Worm (Caenorhabditis elegans): ENCODE data around the gene mes-6.
A peak's percentile ranks its signal among the peaks of the same experiment; 100 is the strongest.

The mes-6 gene

ce11 chrIV:8526050-8526449, 15.0 kb downstream of the mes-6 start (continued):
- TF ChIP-seq nhr-43 (tag; optimal IDR thresholded peaks at IDR 0.05; ENCODE audit: poor library complexity, severe bottlenecking): peak; percentile 95
- TF ChIP-seq fkh-2 (tag; optimal IDR thresholded peaks at IDR 0.05): no peak
- no peak for TF ChIP-seq nhr-77 (tag; optimal IDR thresholded peaks at IDR 0.05)
- TF ChIP-seq ZK546.5 (tag; optimal IDR thresholded peaks at IDR 0.05): no peak
- TF ChIP-seq zag-1 (tag; optimal IDR thresholded peaks at IDR 0.05): no peak
- TF ChIP-seq tbx-2 (tag; optimal IDR thresholded peaks at IDR 0.05): peak; percentile 45
- no peak for TF ChIP-seq egl-5 (tag; optimal IDR thresholded peaks at IDR 0.05)
- TF ChIP-seq daf-12 (tag; optimal IDR thresholded peaks at IDR 0.05): no peak
- TF ChIP-seq unc-62 (GFP tag; optimal IDR thresholded peaks at IDR 0.05): peak; percentile 36
- TF ChIP-seq nhr-25 (tag; optimal IDR thresholded peaks at IDR 0.05): peak; percentile 47
- no peak for TF ChIP-seq lin-39 (tag; optimal IDR thresholded peaks at IDR 0.05)
- no peak for TF ChIP-seq ceh-82 (tag; optimal IDR thresholded peaks at IDR 0.05)
- TF ChIP-seq mml-1 (tag; optimal IDR thresholded peaks at IDR 0.05): peak; percentile 18

- TF ChIP-seq pha-4 (tag; optimal IDR thresholded peaks at IDR 0.05) (peak; percentile 17), unc-62 (GFP tag; optimal IDR thresholded peaks at IDR 0.05) (no peak), nhr-67 (tag; optimal IDR thresholded peaks at IDR 0.05) (no peak), ceh-9 (tag; optimal IDR thresholded peaks at IDR 0.05) (no peak), nhr-12 (tag; optimal IDR thresholded peaks at IDR 0.05) (no peak)
Measured at ce11 chrIV:8526579-8526978, 15.5 kb downstream of the mes-6 start.

- TF ChIP-seq pha-4 (tag; optimal IDR thresholded peaks at IDR 0.05) (peak; percentile 68), ztf-11 (tag; optimal IDR thresholded peaks at IDR 0.05) (no peak), lin-15B (tag; optimal IDR thresholded peaks at IDR 0.05) (no peak), mdl-1 (tag; optimal IDR thresholded peaks at IDR 0.05) (peak; percentile 86), nhr-28 (tag; optimal IDR thresholded peaks at IDR 0.05) (peak; percentile 33), lin-39 (tag; optimal IDR thresholded peaks at IDR 0.05) (no peak), ztf-4 (tag; optimal IDR thresholded peaks at IDR 0.05) (peak; percentile 19), pqm-1 (tag; optimal IDR thresholded peaks at IDR 0.05) (peak; percentile 97), elt-1 (tag; optimal IDR thresholded peaks at IDR 0.05) (no peak), nhr-23 (tag; optimal IDR thresholded peaks at IDR 0.05) (peak; percentile 83), nfya-1 (tag; optimal IDR thresholded peaks at IDR 0.05; ENCODE audit: insufficient read depth) (peak; percentile 70), nhr-77 (tag; optimal IDR thresholded peaks at IDR 0.05) (peak; percentile 57), unc-39 (tag; optimal IDR thresholded peaks at IDR 0.05) (no peak), elt-3 (tag; optimal IDR thresholded peaks at IDR 0.05) (peak; percentile 25 to 95 (median 30)), lsy-12 (tag; optimal IDR thresholded peaks at IDR 0.05) (peak; percentile 78), nhr-25 (tag; optimal IDR thresholded peaks at IDR 0.05) (peak; percentile 87), elt-2 (tag; optimal IDR thresholded peaks at IDR 0.05) (peak; percentile 100), zag-1 (tag; optimal IDR thresholded peaks at IDR 0.05) (no peak), nhr-43 (tag; optimal IDR thresholded peaks at IDR 0.05; ENCODE audit: poor library complexity, severe bottlenecking) (peak; percentile 92), aly-2 (tag; optimal IDR thresholded peaks at IDR 0.05) (no peak), R02D3.7 (tag; optimal IDR thresholded peaks at IDR 0.05) (peak; percentile 48), tbx-2 (tag; optimal IDR thresholded peaks at IDR 0.05) (peak; percentile 78), nhr-76 (tag; optimal IDR thresholded peaks at IDR 0.05) (peak; percentile 23), snpc-4 (tag; optimal IDR thresholded peaks at IDR 0.05) (no peak), nhr-67 (tag; optimal IDR thresholded peaks at IDR 0.05) (no peak), skn-1 (tag; optimal IDR thresholded peaks at IDR 0.05) (no peak), nhr-11 (tag; optimal IDR thresholded peaks at IDR 0.05) (peak; percentile 89), daf-12 (tag; optimal IDR thresholded peaks at IDR 0.05) (peak; percentile 8), ceh-16 (tag; optimal IDR thresholded peaks at IDR 0.05) (no peak), eor-1 (tag; optimal IDR thresholded peaks at IDR 0.05) (no peak), fkh-10 (GFP tag; optimal IDR thresholded peaks at IDR 0.05) (no peak), unc-62 (GFP tag; optimal IDR thresholded peaks at IDR 0.05) (peak; percentile 79), ceh-9 (tag; optimal IDR thresholded peaks at IDR 0.05) (no peak), nhr-12 (tag; optimal IDR thresholded peaks at IDR 0.05) (no peak), ceh-28 (tag; optimal IDR thresholded peaks at IDR 0.05) (peak; percentile 64), ceh-82 (tag; optimal IDR thresholded peaks at IDR 0.05) (no peak), egl-5 (tag; optimal IDR thresholded peaks at IDR 0.05) (peak; percentile 53), nhr-237 (tag; optimal IDR thresholded peaks at IDR 0.05) (no peak), hmg-11 (tag; optimal IDR thresholded peaks at IDR 0.05) (no peak), jun-1 (tag; optimal IDR thresholded peaks at IDR 0.05) (peak; percentile 95), fkh-2 (tag; optimal IDR thresholded peaks at IDR 0.05) (no peak), egl-27 (tag; optimal IDR thresholded peaks at IDR 0.05) (peak; percentile 81), fos-1 (tag; optimal IDR thresholded peaks at IDR 0.05) (peak; percentile 59), ama-1 (optimal IDR thresholded peaks at IDR 0.05) (peak; percentile 74), mml-1 (tag; optimal IDR thresholded peaks at IDR 0.05) (peak; percentile 48), ZK546.5 (tag; optimal IDR thresholded peaks at IDR 0.05) (no peak), sea-2 (GFP tag; optimal IDR thresholded peaks at IDR 0.05) (no peak)
Measured at ce11 chrIV:8527598-8528012, 16.5 kb downstream of the mes-6 start.

Data from whole organism, L3 larva.